Fruit fly (Drosophila melanogaster) whole organism, embryonic: ENCODE measurements around the gene akirin.

Experiments
- CG10366 ChIP-seq: fragments of 200-800 bp; sonication (Bioruptor generic); IDR thresholded peaks from 2 replicates; pipeline ENCODE4 v1.3.6; 2022; ENCODE audit warnings: missing biosample characterization, missing genetic modification characterization
- CG12104 ChIP-seq: fragments of 200-800 bp; sonication (Bioruptor generic); optimal IDR thresholded peaks from 3 replicates; lab custom pipeline; 2016; ENCODE audit warnings: missing biosample characterization, missing genetic modification characterization
- CG12155 ChIP-seq: fragments of 200-800 bp; sonication (Bioruptor generic); optimal IDR thresholded peaks from 3 replicates; lab custom pipeline; 2016; ENCODE audit warnings: missing biosample characterization, missing genetic modification characterization
- CG12942 ChIP-seq: fragments of 200-800 bp; sonication (Bioruptor generic); optimal IDR thresholded peaks from 3 replicates; lab custom pipeline; 2016; ENCODE audit warnings: missing biosample characterization, missing genetic modification characterization
- CG30403 ChIP-seq: fragments of 200-800 bp; sonication (Bioruptor generic); optimal IDR thresholded peaks from 3 replicates; lab custom pipeline; 2016; ENCODE audit warnings: missing biosample characterization, missing genetic modification characterization
- CG31365 ChIP-seq: fragments of 200-800 bp; sonication (Bioruptor generic); optimal IDR thresholded peaks from 2 replicates; lab custom pipeline; 2018; ENCODE audit warnings: missing biosample characterization, mild to moderate bottlenecking, missing genetic modification characterization
- CG32772 ChIP-seq: fragments of 200-800 bp; sonication (Bioruptor generic); IDR thresholded peaks from 2 replicates; pipeline ENCODE4 v1.3.6; 2022; ENCODE audit warnings: missing biosample characterization, missing genetic modification characterization
- CG34224 ChIP-seq: fragments of 200-800 bp; sonication (Bioruptor generic); IDR thresholded peaks from 3 replicates; pipeline ENCODE4 v1.3.6; 2022; ENCODE audit warnings: missing biosample characterization, missing genetic modification characterization; ENCODE audit not compliant: partially characterized antibody
- CG42726 ChIP-seq: fragments of 200-800 bp; sonication (Bioruptor generic); IDR thresholded peaks from 2 replicates; pipeline ENCODE4 v1.3.6; 2022; ENCODE audit warnings: missing biosample characterization, missing genetic modification characterization; ENCODE audit not compliant: partially characterized antibody
- CG7839 ChIP-seq: fragments of 200-800 bp; sonication (Bioruptor generic); optimal IDR thresholded peaks from 3 replicates; lab custom pipeline; 2018; ENCODE audit warnings: missing biosample characterization, mild to moderate bottlenecking, missing genetic modification characterization, moderate library complexity
- CG8388 ChIP-seq: fragments of 200-800 bp; sonication (Bioruptor generic); optimal IDR thresholded peaks from 2 replicates; lab custom pipeline; 2019; ENCODE audit warnings: missing biosample characterization, mild to moderate bottlenecking, missing genetic modification characterization, moderate library complexity
- CG9797 ChIP-seq: fragments of 200-800 bp; sonication (Bioruptor generic); optimal IDR thresholded peaks from 3 replicates; lab custom pipeline; 2018; ENCODE audit warnings: missing biosample characterization, mild to moderate bottlenecking, missing genetic modification characterization
- Dek ChIP-seq: fragments of 200-800 bp; sonication (Bioruptor generic); optimal IDR thresholded peaks from 3 replicates; lab custom pipeline; 2019; ENCODE audit warnings: missing biosample characterization, mild to moderate bottlenecking, missing genetic modification characterization, moderate library complexity
- Dfd ChIP-seq, 2 experiments: fragments of >200 bp; optimal IDR thresholded peaks; 2 replicates each; lab custom pipeline; 2017; ENCODE audit warnings: missing biosample characterization in 2 of 2, missing genetic modification characterization in 2 of 2
- Dip3 ChIP-seq: fragments of 200-800 bp; sonication (Bioruptor generic); optimal IDR thresholded peaks from 3 replicates; lab custom pipeline; 2016; ENCODE audit warnings: missing biosample characterization, missing genetic modification characterization
- Fer2 ChIP-seq: fragments of 200-800 bp; sonication (Bioruptor generic); optimal IDR thresholded peaks from 2 replicates; lab custom pipeline; 2018; ENCODE audit warnings: missing biosample characterization, mild to moderate bottlenecking, missing genetic modification characterization, moderate library complexity
- H2.0 ChIP-seq: fragments of 200-800 bp; sonication (Bioruptor generic); IDR thresholded peaks from 2 replicates; pipeline ENCODE4 v1.3.6; 2022; ENCODE audit warnings: missing biosample characterization, missing genetic modification characterization
- Hand ChIP-seq: fragments of 200-800 bp; sonication (Bioruptor generic); optimal IDR thresholded peaks from 2 replicates; lab custom pipeline; 2017; ENCODE audit warnings: mild to moderate bottlenecking, missing biosample characterization, missing genetic modification reagents, missing genetic modification characterization
- Hmx ChIP-seq: fragments of 200-800 bp; sonication (Bioruptor generic); optimal IDR thresholded peaks from 2 replicates; lab custom pipeline; 2016; ENCODE audit warnings: missing biosample characterization, missing genetic modification characterization
- Lpt ChIP-seq: fragments of >200 bp; optimal IDR thresholded peaks from 2 replicates; lab custom pipeline; 2018; ENCODE audit warnings: missing biosample characterization, missing genetic modification characterization
- Meics ChIP-seq: fragments of 200-800 bp; sonication (Bioruptor generic); optimal IDR thresholded peaks from 2 replicates; lab custom pipeline; 2017; ENCODE audit warnings: missing biosample characterization, mild to moderate bottlenecking, missing genetic modification characterization
- Mrtf ChIP-seq: fragments of 200-800 bp; sonication (Bioruptor generic); IDR thresholded peaks from 3 replicates; pipeline ENCODE4 v1.3.6; 2022; ENCODE audit warnings: missing biosample characterization, missing genetic modification characterization
- Myb ChIP-seq: fragments of 200-800 bp; sonication (Bioruptor generic); optimal IDR thresholded peaks from 2 replicates; lab custom pipeline; 2016; ENCODE audit warnings: missing biosample characterization, missing genetic modification characterization
- NfI ChIP-seq: fragments of 200-800 bp; sonication (Bioruptor generic); optimal IDR thresholded peaks from 3 replicates; lab custom pipeline; 2018; ENCODE audit warnings: missing biosample characterization, mild to moderate bottlenecking, missing genetic modification characterization, moderate library complexity
- Ptx1 ChIP-seq: fragments of 200-800 bp; sonication (Bioruptor generic); IDR thresholded peaks from 2 replicates; pipeline ENCODE4 v1.3.6; 2022; ENCODE audit warnings: missing biosample characterization, missing genetic modification characterization
- Rfx ChIP-seq: fragments of 200-800 bp; sonication (Bioruptor generic); IDR thresholded peaks from 2 replicates; pipeline ENCODE4 v1.3.6; 2022; ENCODE audit warnings: missing biosample characterization, missing genetic modification characterization
- Six4 ChIP-seq: fragments of 200-800 bp; sonication (Bioruptor generic); optimal IDR thresholded peaks from 2 replicates; lab custom pipeline; 2016; ENCODE audit warnings: missing biosample characterization, missing genetic modification characterization
- ab ChIP-seq: fragments of 200-800 bp; sonication (Bioruptor generic); optimal IDR thresholded peaks from 2 replicates; lab custom pipeline; 2016; ENCODE audit warnings: missing biosample characterization, missing genetic modification characterization
- ap ChIP-seq: fragments of 200-800 bp; sonication (Bioruptor generic); IDR thresholded peaks from 2 replicates; pipeline ENCODE4 v1.3.6; 2022; ENCODE audit warnings: missing biosample characterization, missing genetic modification characterization
- br ChIP-seq: fragments of >200 bp; optimal IDR thresholded peaks from 2 replicates; lab custom pipeline; 2017
- caup ChIP-seq: fragments of 200-800 bp; sonication (Bioruptor generic); optimal IDR thresholded peaks from 3 replicates; lab custom pipeline; 2017; ENCODE audit warnings: missing biosample characterization, mild to moderate bottlenecking, missing genetic modification characterization, moderate library complexity; ENCODE audit not compliant: severe bottlenecking
- croc ChIP-seq: fragments of 200-800 bp; sonication (Bioruptor generic); conservative IDR thresholded peaks from 3 replicates; pipeline ENCODE4 v1.3.6; 2022; ENCODE audit warnings: missing biosample characterization, missing genetic modification characterization
- crol ChIP-seq: fragments of 200-800 bp; sonication (Bioruptor generic); IDR thresholded peaks from 2 replicates; pipeline ENCODE4 v1.3.6; 2022; ENCODE audit warnings: missing biosample characterization, missing genetic modification characterization
- fd96Cb ChIP-seq: fragments of 200-800 bp; sonication (Bioruptor generic); optimal IDR thresholded peaks from 2 replicates; lab custom pipeline; 2018; ENCODE audit warnings: missing biosample characterization, mild to moderate bottlenecking, missing genetic modification characterization, moderate library complexity
- ftz-f1 ChIP-seq: fragments of 200-800 bp; sonication (Bioruptor generic); optimal IDR thresholded peaks from 2 replicates; lab custom pipeline; 2016; ENCODE audit warnings: missing biosample characterization, missing genetic modification characterization
- gcm2 ChIP-seq: fragments of 200-800 bp; sonication (Bioruptor generic); optimal IDR thresholded peaks from 2 replicates; lab custom pipeline; 2016; ENCODE audit warnings: missing biosample characterization, missing genetic modification characterization
- gfzf ChIP-seq: fragments of 200-800 bp; sonication (Bioruptor generic); optimal IDR thresholded peaks from 2 replicates; lab custom pipeline; 2016; ENCODE audit warnings: missing biosample characterization, mild to moderate bottlenecking, missing genetic modification characterization, moderate library complexity
- hbn ChIP-seq: fragments of 200-800 bp; sonication (Bioruptor generic); IDR thresholded peaks from 2 replicates; pipeline ENCODE4 v1.3.6; 2022; ENCODE audit warnings: missing biosample characterization, missing genetic modification characterization; ENCODE audit not compliant: partially characterized antibody
- inv ChIP-seq: fragments of 200-800 bp; sonication (Bioruptor generic); IDR thresholded peaks from 2 replicates; pipeline ENCODE4 v1.3.6; 2022; ENCODE audit warnings: missing biosample characterization, missing genetic modification characterization; ENCODE audit not compliant: partially characterized antibody
- kah ChIP-seq: fragments of 200-800 bp; sonication (Bioruptor generic); optimal IDR thresholded peaks from 2 replicates; lab custom pipeline; 2018; ENCODE audit warnings: missing biosample characterization, mild to moderate bottlenecking, missing genetic modification characterization
- knrl ChIP-seq: fragments of 200-800 bp; sonication (Bioruptor generic); IDR thresholded peaks from 3 replicates; pipeline ENCODE4 v1.3.6; 2022; ENCODE audit warnings: missing biosample characterization, missing genetic modification characterization; ENCODE audit not compliant: partially characterized antibody
- phol ChIP-seq: fragments of 200-800 bp; sonication (Bioruptor generic); optimal IDR thresholded peaks from 3 replicates; lab custom pipeline; 2018; ENCODE audit warnings: missing biosample characterization, mild to moderate bottlenecking, missing genetic modification characterization, moderate library complexity
- psq ChIP-seq: fragments of 200-800 bp; sonication (Bioruptor generic); optimal IDR thresholded peaks from 2 replicates; lab custom pipeline; 2017; ENCODE audit warnings: missing biosample characterization, missing genetic modification characterization
- pzg ChIP-seq: fragments of 200-800 bp; sonication (Bioruptor generic); optimal IDR thresholded peaks from 3 replicates; lab custom pipeline; 2018; ENCODE audit warnings: missing biosample characterization, mild to moderate bottlenecking, missing genetic modification characterization, moderate library complexity
- ro ChIP-seq: fragments of 200-800 bp; sonication (Bioruptor generic); IDR thresholded peaks from 2 replicates; pipeline ENCODE4 v1.3.6; 2022; ENCODE audit warnings: missing biosample characterization, missing genetic modification characterization
- row ChIP-seq: fragments of 200-800 bp; sonication (Bioruptor generic); IDR thresholded peaks from 3 replicates; pipeline ENCODE4 v1.3.6; 2022; ENCODE audit warnings: missing biosample characterization, missing genetic modification characterization
- sc ChIP-seq, 3 experiments: fragments of >200 bp in 2 of 3; fragments of 200-800 bp in 1 of 3; sonication (Bioruptor generic) in 1 of 3; optimal IDR thresholded peaks; 2 replicates in 2 of 3; 3 replicates in 1 of 3; lab custom pipeline; 2017; ENCODE audit warnings: mild to moderate bottlenecking in 1 of 3, missing biosample characterization in 1 of 3, missing genetic modification characterization in 1 of 3, missing genetic modification reagents in 1 of 3
- shn ChIP-seq: fragments of 200-800 bp; sonication (Bioruptor generic); optimal IDR thresholded peaks from 3 replicates; lab custom pipeline; 2016; ENCODE audit warnings: missing biosample characterization, missing genetic modification characterization
- sob ChIP-seq: fragments of 200-800 bp; sonication (Bioruptor generic); IDR thresholded peaks from 2 replicates; pipeline ENCODE4 v1.3.6; 2022; ENCODE audit warnings: missing biosample characterization, missing genetic modification characterization
- tup ChIP-seq: fragments of 200-800 bp; sonication (Bioruptor generic); optimal IDR thresholded peaks from 2 replicates; lab custom pipeline; 2016; ENCODE audit warnings: missing biosample characterization, mild to moderate bottlenecking, missing genetic modification characterization, moderate library complexity
- zfh2 ChIP-seq: fragments of 200-800 bp; sonication (Bioruptor generic); optimal IDR thresholded peaks from 2 replicates; lab custom pipeline; 2016; ENCODE audit warnings: missing biosample characterization, missing genetic modification characterization

The akirin gene

dm6 chr3L:7369543-7369942 lies at the start of gene akirin (continued):
- TF ChIP-seq br (lab: Kevin White, UChicago): no peak
- no peak for TF ChIP-seq CG10366 (GFP tag; lab: Robert Waterston, UW)
- no peak for TF ChIP-seq Dek (tag; lab: Kevin White, UChicago)
- TF ChIP-seq sc (optimal IDR thresholded peaks at IDR 0.05; lab: Kevin White, UChicago): no peak
- TF ChIP-seq sc (GFP tag; optimal IDR thresholded peaks at IDR 0.05; lab: Kevin White, UChicago): no peak
- no peak for TF ChIP-seq Dfd (GFP tag; optimal IDR thresholded peaks at IDR 0.05; lab: Kevin White, UChicago)
- no peak for TF ChIP-seq CG31365 (tag; lab: Kevin White, UChicago)
- TF ChIP-seq Mrtf (GFP tag; lab: Robert Waterston, UW): no peak
- no peak for TF ChIP-seq CG12942 (GFP tag; lab: Kevin White, UChicago)
- TF ChIP-seq Ptx1 (GFP tag; lab: Robert Waterston, UW): no peak
- no peak for TF ChIP-seq crol (GFP tag; lab: Robert Waterston, UW)
- no peak for TF ChIP-seq Dip3 (GFP tag; lab: Kevin White, UChicago)
- no peak for TF ChIP-seq ftz-f1
- TF ChIP-seq ap (GFP tag; lab: Robert Waterston, UW): no peak
- peak; percentile 38 for TF ChIP-seq pzg (GFP tag; lab: Kevin White, UChicago)
- TF ChIP-seq CG7839: no peak
- no peak for TF ChIP-seq zfh2
- TF ChIP-seq Myb (GFP tag; lab: Kevin White, UChicago): peak; percentile 28
- TF ChIP-seq Hand: no peak
- TF ChIP-seq CG12104 (GFP tag; lab: Kevin White, UChicago): no peak
- no peak for TF ChIP-seq caup (GFP tag; lab: Kevin White, UChicago)
- TF ChIP-seq shn (GFP tag; lab: Kevin White, UChicago): no peak
- TF ChIP-seq CG12155 (GFP tag; lab: Kevin White, UChicago): peak; percentile 43
- TF ChIP-seq knrl: no peak
- no peak for TF ChIP-seq Hmx (GFP tag; lab: Kevin White, UChicago)
- no peak for TF ChIP-seq Six4
- TF ChIP-seq Rfx: no peak
- no peak for TF ChIP-seq hbn
- no peak for TF ChIP-seq kah
- no peak for TF ChIP-seq H2.0 (GFP tag; lab: Robert Waterston, UW)
- no peak for TF ChIP-seq CG8388 (GFP tag; lab: Kevin White, UChicago)
- no peak for TF ChIP-seq inv (GFP tag; lab: Robert Waterston, UW)
- TF ChIP-seq Lpt (GFP tag; lab: Kevin White, UChicago): no peak
- no peak for TF ChIP-seq CG32772 (GFP tag; lab: Robert Waterston, UW)
- peak; percentile 70 for TF ChIP-seq gfzf (GFP tag; lab: Kevin White, UChicago)
- TF ChIP-seq Fer2: no peak
- TF ChIP-seq phol (tag; lab: Kevin White, UChicago): peak; percentile 30
- no peak for TF ChIP-seq Meics
- TF ChIP-seq psq (GFP tag; lab: Kevin White, UChicago): no peak
- TF ChIP-seq croc: no peak
- no peak for TF ChIP-seq ro
- no peak for TF ChIP-seq CG42726 (GFP tag; lab: Robert Waterston, UW)
- no peak for TF ChIP-seq ab (GFP tag; lab: Kevin White, UChicago)
- TF ChIP-seq sob (GFP tag; lab: Robert Waterston, UW): no peak
- no peak for TF ChIP-seq tup (GFP tag; lab: Kevin White, UChicago)
- TF ChIP-seq CG9797: peak; percentile 38
- no peak for TF ChIP-seq CG30403 (GFP tag; lab: Kevin White, UChicago)
- TF ChIP-seq NfI (GFP tag; lab: Kevin White, UChicago): no peak
- no peak for TF ChIP-seq CG34224 (GFP tag; lab: Robert Waterston, UW)
- TF ChIP-seq fd96Cb (tag; lab: Kevin White, UChicago): no peak
- no peak for TF ChIP-seq gcm2 (GFP tag; lab: Kevin White, UChicago)
- peak; percentile 22; the same call in 1 of the 3 replicates for TF ChIP-seq row (GFP tag; lab: Robert Waterston, UW)
